Worm (Caenorhabditis elegans) whole organism, L3 larva: ENCODE data around the gene bicd-1.

Experiments used
- nhr-28 ChIP-seq: fragments of 150-350 bp; optimal IDR thresholded peaks from 2 replicates; lab custom pipeline; 2014; ENCODE audit warnings: missing biosample characterization, missing genetic modification characterization
- unc-62 ChIP-seq: fragments of 150-350 bp; sonication (generic microtip); optimal IDR thresholded peaks from 4 replicates; lab custom pipeline; 2014; ENCODE audit warnings: missing biosample characterization, missing genetic modification reagents, missing genetic modification characterization

ce11 chrIV:6585397-6585921, 13.3 kb upstream of the bicd-1 start, which contains the start of the genes F38A5.2 and dnj-11:
- no peak for TF ChIP-seq nhr-28
- TF ChIP-seq unc-62 (GFP tag; lab: Kevin White, UChicago) = no peak
